Worm (Caenorhabditis elegans): ENCODE data around the gene fbxa-160.

fbxa-160 gene

DNA sequence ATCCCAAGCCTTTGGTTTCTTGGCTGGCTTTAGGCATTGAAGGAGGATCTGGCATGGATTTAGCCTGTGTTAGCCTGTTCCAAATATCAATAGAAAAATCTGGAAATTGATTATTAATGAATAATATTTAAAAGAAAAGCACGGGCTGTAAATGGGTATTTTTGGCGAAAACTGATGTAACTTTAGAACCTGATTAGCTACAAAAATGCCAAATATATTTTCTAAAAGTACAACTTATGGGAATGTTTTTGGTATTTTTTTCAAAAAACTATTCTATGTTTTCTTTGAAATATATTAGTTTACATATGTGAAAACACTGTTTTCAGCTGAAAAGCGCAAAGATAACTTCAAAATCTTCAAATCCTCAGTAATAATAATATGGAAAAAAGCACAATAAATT lies 23.8 kb downstream of the fbxa-160 start, which contains the start of gene bath-26:
Gene bath-26, minus strand, starts transcription at position 101 of the 400 bp plus-strand sequence.
- no peak for TF ChIP-seq nhr-12 (tag; optimal IDR thresholded peaks at IDR 0.05)
- TF ChIP-seq ZK546.5 (tag; optimal IDR thresholded peaks at IDR 0.05): no peak
- no peak for TF ChIP-seq lin-13 (GFP tag; optimal IDR thresholded peaks at IDR 0.05)
- no peak for TF ChIP-seq nhr-23 (tag; optimal IDR thresholded peaks at IDR 0.05)
- no peak for TF ChIP-seq elt-1 (tag; optimal IDR thresholded peaks at IDR 0.05)
- TF ChIP-seq Y55F3AM.14 (GFP tag; optimal IDR thresholded peaks at IDR 0.05): no peak
- no peak for TF ChIP-seq unc-62 (GFP tag; optimal IDR thresholded peaks at IDR 0.05)
- no peak for TF ChIP-seq fos-1 (tag; optimal IDR thresholded peaks at IDR 0.05)
- TF ChIP-seq snpc-4 (tag; optimal IDR thresholded peaks at IDR 0.05): no peak
- TF ChIP-seq peb-1 (tag; optimal IDR thresholded peaks at IDR 0.05): no peak
- no peak for TF ChIP-seq C34F6.9 (tag; optimal IDR thresholded peaks at IDR 0.05)
- TF ChIP-seq alr-1 (tag; optimal IDR thresholded peaks at IDR 0.05): no peak
- TF ChIP-seq mdl-1 (tag; optimal IDR thresholded peaks at IDR 0.05): no peak
- no peak for TF ChIP-seq elt-3 (tag; optimal IDR thresholded peaks at IDR 0.05)
- no peak for TF ChIP-seq nhr-11 (tag; optimal IDR thresholded peaks at IDR 0.05)
- TF ChIP-seq nhr-129 (tag; optimal IDR thresholded peaks at IDR 0.05): no peak
- no peak for TF ChIP-seq R02D3.7 (tag; optimal IDR thresholded peaks at IDR 0.05)
- TF ChIP-seq nhr-77 (tag; optimal IDR thresholded peaks at IDR 0.05): no peak
- TF ChIP-seq unc-55 (GFP tag; optimal IDR thresholded peaks at IDR 0.05): no peak

DNA sequence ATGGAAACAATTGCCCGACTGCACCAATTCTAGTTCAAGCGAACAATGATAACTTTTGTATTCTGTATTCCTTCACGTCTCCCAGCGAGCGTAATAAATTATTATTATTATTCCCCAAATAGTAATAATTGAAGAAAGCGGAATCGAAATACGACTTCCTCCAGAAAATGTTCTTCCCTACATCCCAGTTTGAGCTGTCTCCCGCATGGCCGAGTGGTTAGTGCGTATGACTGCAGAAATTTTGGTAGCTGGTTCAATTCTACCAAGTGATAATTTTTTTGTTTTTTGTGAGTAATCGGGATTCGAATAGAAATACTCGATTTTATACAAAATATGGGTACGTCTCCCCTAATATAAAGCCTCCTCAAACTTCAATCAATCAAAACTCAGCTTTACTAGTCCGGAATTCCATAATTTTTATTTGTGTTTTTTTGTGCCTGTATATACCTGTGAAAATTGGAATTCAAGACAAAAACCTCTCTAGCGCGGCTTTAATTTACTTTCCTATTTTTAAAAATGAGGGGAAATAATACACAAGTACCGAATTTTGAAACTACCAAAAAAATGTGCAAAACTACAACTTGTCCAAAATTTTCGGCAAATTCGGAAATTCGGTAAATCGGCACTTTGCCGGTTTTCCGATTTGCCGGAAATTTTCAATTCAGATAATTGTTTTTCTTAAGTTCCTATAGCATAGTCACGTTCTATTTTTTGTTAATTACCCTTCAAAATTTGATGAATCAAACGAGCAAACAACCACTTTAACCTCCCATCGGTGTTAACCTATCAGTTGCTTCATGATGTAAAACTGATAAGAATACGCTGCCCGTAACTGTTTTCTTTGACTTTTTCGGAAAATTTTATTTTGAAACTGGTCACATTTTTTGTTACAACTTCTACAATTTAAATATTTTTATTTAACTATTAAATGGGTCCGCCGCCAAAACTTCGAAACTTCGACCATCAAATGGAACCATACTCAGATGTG lies 27.1 kb downstream of the fbxa-160 start, which contains the start of gene bath-46:
Gene bath-46, plus strand, starts transcription at position 806 of the 988 bp plus-strand sequence.
- TF ChIP-seq lin-39 (tag; optimal IDR thresholded peaks at IDR 0.05): no peak
- no peak for TF ChIP-seq zag-1 (tag; optimal IDR thresholded peaks at IDR 0.05)
- TF ChIP-seq fos-1 (tag; optimal IDR thresholded peaks at IDR 0.05): peak; percentile 74
- TF ChIP-seq nhr-129 (tag; optimal IDR thresholded peaks at IDR 0.05): peak; percentile 2
- no peak for TF ChIP-seq nhr-12 (tag; optimal IDR thresholded peaks at IDR 0.05)
- no peak for TF ChIP-seq nhr-21 (tag; optimal IDR thresholded peaks at IDR 0.05)
- no peak for TF ChIP-seq crh-2 (tag; optimal IDR thresholded peaks at IDR 0.05)
- no peak for TF ChIP-seq nhr-77 (tag; optimal IDR thresholded peaks at IDR 0.05)
- no peak for TF ChIP-seq alr-1 (tag; optimal IDR thresholded peaks at IDR 0.05)
- TF ChIP-seq ztf-11 (tag; optimal IDR thresholded peaks at IDR 0.05): no peak
- TF ChIP-seq dmd-4 (tag; optimal IDR thresholded peaks at IDR 0.05): no peak
- TF ChIP-seq sma-3 (GFP tag; optimal IDR thresholded peaks at IDR 0.05): no peak

DNA sequence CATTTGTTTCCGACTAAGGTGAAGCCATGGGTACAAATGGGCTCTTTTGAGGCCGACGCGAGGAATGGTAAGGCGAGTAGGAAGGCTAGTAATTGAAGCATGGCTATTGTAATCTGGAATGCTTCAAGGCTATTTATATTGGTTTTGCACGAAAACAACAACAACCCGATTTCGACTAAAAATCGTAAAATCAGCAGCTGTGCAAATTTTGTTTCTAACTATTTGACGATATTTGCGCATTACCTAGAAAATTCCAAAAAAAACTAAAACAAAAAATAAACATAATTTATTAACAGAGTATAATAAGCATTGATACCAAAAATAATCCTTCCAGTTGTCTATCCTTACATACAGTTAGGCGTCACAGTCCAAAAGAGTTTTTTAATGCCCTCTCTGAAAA lies 29.3 kb downstream of the fbxa-160 start, which contains the start of gene clec-20:
Gene clec-20, minus strand, starts transcription at position 101 of the 400 bp plus-strand sequence.
- no peak for TF ChIP-seq mdl-1 (tag; optimal IDR thresholded peaks at IDR 0.05)
- no peak for TF ChIP-seq R02D3.7 (tag; optimal IDR thresholded peaks at IDR 0.05)
- TF ChIP-seq mbf-1 (tag; optimal IDR thresholded peaks at IDR 0.05): no peak

DNA sequence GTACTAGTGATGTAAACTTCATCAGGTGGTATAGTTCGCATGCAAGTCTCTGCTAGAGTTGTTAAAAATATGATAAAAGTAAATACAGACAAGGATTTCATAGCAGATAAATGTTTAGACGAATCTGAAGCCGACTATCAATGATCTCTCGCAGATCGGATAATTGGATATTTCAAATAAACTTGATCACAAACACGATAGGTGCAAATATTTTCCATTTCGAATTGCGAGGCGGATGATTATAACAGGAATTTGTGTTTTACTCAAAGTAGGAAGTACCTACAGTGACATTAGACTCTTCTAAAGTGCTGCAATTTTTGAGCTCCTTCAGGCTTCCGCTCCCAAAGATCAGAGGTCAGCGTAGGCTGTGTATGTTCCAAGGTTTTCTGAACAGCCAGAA lies 34.6 kb downstream of the fbxa-160 start, which contains the start of gene T07H3.7:
Gene T07H3.7, minus strand, starts transcription at position 101 of the 400 bp plus-strand sequence.
- TF ChIP-seq sma-3 (GFP tag; optimal IDR thresholded peaks at IDR 0.05) (no peak), crh-2 (tag; optimal IDR thresholded peaks at IDR 0.05) (no peak), Y55F3AM.14 (GFP tag; optimal IDR thresholded peaks at IDR 0.05) (no peak), mbf-1 (tag; optimal IDR thresholded peaks at IDR 0.05) (no peak), mdl-1 (tag; optimal IDR thresholded peaks at IDR 0.05) (no peak), nhr-25 (tag; optimal IDR thresholded peaks at IDR 0.05) (no peak), snpc-4 (tag; optimal IDR thresholded peaks at IDR 0.05) (no peak)

DNA sequence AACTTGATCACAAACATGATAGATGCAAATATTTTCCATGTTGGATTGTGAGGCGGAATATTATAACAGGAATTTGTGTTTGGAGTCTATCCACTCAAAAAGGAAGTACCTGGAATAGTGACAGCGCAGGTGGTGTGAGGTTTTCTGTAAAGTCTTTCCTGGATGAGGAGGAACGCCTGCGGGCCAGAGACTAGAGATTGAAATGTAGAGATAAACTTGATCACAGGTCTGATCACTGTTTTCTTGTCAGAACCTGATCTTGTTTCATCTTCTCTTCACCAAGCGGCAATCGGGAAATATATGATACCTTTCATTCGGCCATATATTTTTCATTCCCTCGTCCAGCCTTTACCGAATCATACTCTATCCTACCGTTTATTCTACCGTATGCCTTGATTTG lies 38.2 kb downstream of the fbxa-160 start, which contains the start of gene T07H3.8:
Gene T07H3.8, plus strand, starts transcription at position 301 of the 400 bp plus-strand sequence.
- TF ChIP-seq nhr-25 (tag; optimal IDR thresholded peaks at IDR 0.05): no peak
- TF ChIP-seq gmeb-1 (tag; optimal IDR thresholded peaks at IDR 0.05): no peak
- no peak for TF ChIP-seq ZK546.5 (tag; optimal IDR thresholded peaks at IDR 0.05)
- no peak for TF ChIP-seq blmp-1 (tag; optimal IDR thresholded peaks at IDR 0.05; ENCODE audit: insufficient read depth)
- TF ChIP-seq nhr-77 (tag; optimal IDR thresholded peaks at IDR 0.05): no peak
- no peak for TF ChIP-seq lin-13 (GFP tag; optimal IDR thresholded peaks at IDR 0.05)
- TF ChIP-seq ztf-4 (tag; optimal IDR thresholded peaks at IDR 0.05): no peak
- TF ChIP-seq sem-4 (tag; optimal IDR thresholded peaks at IDR 0.05): no peak
- TF ChIP-seq skn-1 (tag; optimal IDR thresholded peaks at IDR 0.05): no peak
- no peak for TF ChIP-seq crh-2 (tag; optimal IDR thresholded peaks at IDR 0.05)
- TF ChIP-seq peb-1 (tag; optimal IDR thresholded peaks at IDR 0.05): no peak
- no peak for TF ChIP-seq alr-1 (tag; optimal IDR thresholded peaks at IDR 0.05)
- TF ChIP-seq zag-1 (tag; optimal IDR thresholded peaks at IDR 0.05): no peak

All from whole organism, L2 larva.